Worm (Caenorhabditis elegans) whole organism, young adult: ENCODE measurements around the gene decr-1.3.

Experiments
- K12H6.12 ChIP-seq: fragments of 200-800 bp; sonication (Bioruptor generic); optimal IDR thresholded peaks from 2 replicates; lab custom pipeline; 2018; ENCODE audit warnings: mild to moderate bottlenecking, missing genetic modification characterization, missing compliant biosample characterization
- ZK185.1 ChIP-seq: sonication (generic microtip); optimal IDR thresholded peaks from 2 replicates; lab custom pipeline; 2016; ENCODE audit warnings: mild to moderate bottlenecking, missing genetic modification characterization, missing compliant biosample characterization; ENCODE audit not compliant: poor library complexity, severe bottlenecking
- aptf-3 ChIP-seq: fragments of 200-800 bp; sonication (Bioruptor generic); IDR thresholded peaks from 2 replicates; pipeline ENCODE4 v1.3.6; 2022; ENCODE audit warnings: missing genetic modification characterization, missing compliant biosample characterization
- ceh-27 ChIP-seq: fragments of 200-800 bp; sonication (Bioruptor generic); optimal IDR thresholded peaks from 2 replicates; lab custom pipeline; 2018; ENCODE audit warnings: mild to moderate bottlenecking, missing genetic modification characterization, moderate library complexity, missing compliant biosample characterization
- hrde-1 ChIP-seq: sonication (generic microtip); optimal IDR thresholded peaks from 2 replicates; lab custom pipeline; 2016; ENCODE audit warnings: missing genetic modification characterization, mild to moderate bottlenecking, missing compliant biosample characterization, moderate library complexity, missing genotype, missing genetic modification reagents, borderline replicate concordance
- madf-3 ChIP-seq: fragments of 200-800 bp; sonication (Bioruptor generic); IDR thresholded peaks from 2 replicates; pipeline ENCODE4 v1.3.6; 2022; ENCODE audit warnings: missing genetic modification reagents, missing genetic modification characterization, missing compliant biosample characterization
- nhr-90 ChIP-seq: sonication (generic microtip); optimal IDR thresholded peaks from 2 replicates; lab custom pipeline; 2016; ENCODE audit warnings: missing genotype, mild to moderate bottlenecking, missing genetic modification characterization, missing compliant biosample characterization
- unc-62 ChIP-seq: fragments of 150-350 bp; optimal IDR thresholded peaks from 2 replicates; lab custom pipeline; 2014; ENCODE audit warnings: missing biosample characterization, missing genetic modification reagents, missing genetic modification characterization
- ztf-22 ChIP-seq: fragments of 200-800 bp; sonication (Bioruptor generic); optimal IDR thresholded peaks from 2 replicates; lab custom pipeline; 2018; ENCODE audit warnings: mild to moderate bottlenecking, missing genetic modification characterization, moderate library complexity, missing compliant biosample characterization

DNA sequence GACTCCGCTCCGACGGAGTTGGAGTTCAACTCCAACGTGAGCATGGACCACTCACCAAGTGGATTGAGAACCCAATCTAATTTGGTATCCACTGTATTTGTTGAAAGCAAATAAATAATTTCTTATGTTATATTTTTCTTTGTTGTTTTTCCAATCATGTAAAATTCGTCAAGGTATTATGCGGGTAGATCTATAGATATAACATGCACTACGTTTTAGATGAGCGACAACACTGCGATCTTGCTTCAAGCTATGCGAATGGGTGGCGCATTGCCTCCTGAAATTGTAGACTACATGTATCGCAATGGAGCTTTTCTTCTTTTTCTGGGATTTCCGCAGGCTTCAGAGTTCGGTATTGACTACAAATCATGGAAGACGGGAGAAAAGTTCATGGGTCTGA lies 28.8 kb downstream of the decr-1.3 start, which contains the start of gene F10B5.2:
- TF ChIP-seq ztf-22 (GFP tag; lab: Kevin White, UChicago) (no peak), unc-62 (GFP tag; lab: Kevin White, UChicago) (no peak), ZK185.1 (tag; lab: Kevin White, UChicago) (no peak), hrde-1 (tag; lab: Kevin White, UChicago) (peak; percentile 37), K12H6.12 (tag; lab: Kevin White, UChicago) (no peak), ceh-27 (no peak), nhr-90 (tag; lab: Kevin White, UChicago) (no peak), aptf-3 (no peak), madf-3 (GFP tag; lab: Robert Waterston, UW) (peak; percentile 51; the same call in 1 of the 2 replicates)
